Worm (Caenorhabditis elegans) whole organism, L3 larva: Measurements from ENCODE around the gene col-132.

ENCODE experiments used
- elt-1 ChIP-seq: fragments of 150-350 bp; optimal IDR thresholded peaks from 2 replicates; lab custom pipeline; 2014; ENCODE audit warnings: missing biosample characterization, missing genetic modification characterization
- nhr-11 ChIP-seq: fragments of 150-350 bp; optimal IDR thresholded peaks from 2 replicates; lab custom pipeline; 2014; ENCODE audit warnings: missing biosample characterization, missing genetic modification characterization
- nhr-23 ChIP-seq: fragments of 150-350 bp; optimal IDR thresholded peaks from 2 replicates; lab custom pipeline; 2014; ENCODE audit warnings: missing biosample characterization, missing genetic modification reagents, missing genetic modification characterization
- unc-62 ChIP-seq: fragments of 150-350 bp; sonication (generic microtip); optimal IDR thresholded peaks from 4 replicates; lab custom pipeline; 2014; ENCODE audit warnings: missing biosample characterization, missing genetic modification reagents, missing genetic modification characterization

- TF ChIP-seq nhr-23 (tag; lab: Kevin White, UChicago) (peak; percentile 63), elt-1 (tag; lab: Kevin White, UChicago) (no peak), unc-62 (GFP tag; lab: Kevin White, UChicago) (no peak), nhr-11 (tag; lab: Kevin White, UChicago) (peak; percentile 34)
These were observed 10.7 kb downstream of the col-132 start for ce11 chrIV:13080185-13080584.
